Fruit fly (Drosophila melanogaster) whole organism, embryonic: ENCODE data around the gene rec.

Experiments
- Abd-B ChIP-seq: fragments of 200-800 bp; sonication (Bioruptor generic); optimal IDR thresholded peaks from 2 replicates; lab custom pipeline; 2018; ENCODE audit warnings: missing biosample characterization, mild to moderate bottlenecking, missing genetic modification characterization, moderate library complexity
- Atf6 ChIP-seq: fragments of 200-800 bp; sonication (Bioruptor generic); IDR thresholded peaks from 2 replicates; pipeline ENCODE4 v1.3.6; 2022; ENCODE audit warnings: missing biosample characterization, missing genetic modification characterization
- BEAF-32 ChIP-seq: fragments of 200-800 bp; sonication (Bioruptor generic); optimal IDR thresholded peaks from 3 replicates; lab custom pipeline; 2017; ENCODE audit warnings: missing biosample characterization, missing genetic modification characterization, mild to moderate bottlenecking, moderate library complexity, missing genetic modification reagents
- Bgb ChIP-seq: fragments of 200-800 bp; sonication (Bioruptor generic); IDR thresholded peaks from 2 replicates; pipeline ENCODE4 v1.3.6; 2022; ENCODE audit warnings: missing biosample characterization, missing genetic modification characterization; ENCODE audit not compliant: partially characterized antibody
- CG10267 ChIP-seq: fragments of 200-800 bp; sonication (Bioruptor generic); optimal IDR thresholded peaks from 2 replicates; lab custom pipeline; 2018; ENCODE audit warnings: missing biosample characterization, mild to moderate bottlenecking, missing genetic modification characterization, moderate library complexity
- CG10431 ChIP-seq: fragments of 200-800 bp; sonication (Bioruptor generic); optimal IDR thresholded peaks from 3 replicates; lab custom pipeline; 2018; ENCODE audit warnings: missing biosample characterization, mild to moderate bottlenecking, missing genetic modification characterization
- CG12155 ChIP-seq: fragments of 200-800 bp; sonication (Bioruptor generic); optimal IDR thresholded peaks from 3 replicates; lab custom pipeline; 2016; ENCODE audit warnings: missing biosample characterization, missing genetic modification characterization
- CG13287 ChIP-seq: fragments of 200-800 bp; sonication (Bioruptor generic); IDR thresholded peaks from 2 replicates; pipeline ENCODE4 v1.3.6; 2022; ENCODE audit warnings: missing biosample characterization, missing genetic modification characterization; ENCODE audit not compliant: partially characterized antibody
- CG13624 ChIP-seq: fragments of 200-800 bp; sonication (Bioruptor generic); optimal IDR thresholded peaks from 2 replicates; lab custom pipeline; 2016; ENCODE audit warnings: missing biosample characterization, missing genetic modification characterization
- CG13775 ChIP-seq: fragments of 200-800 bp; sonication (Bioruptor generic); optimal IDR thresholded peaks from 3 replicates; lab custom pipeline; 2017; ENCODE audit warnings: missing biosample characterization, mild to moderate bottlenecking, missing genetic modification characterization
- CG15514 ChIP-seq: fragments of 200-800 bp; sonication (Bioruptor generic); optimal IDR thresholded peaks from 3 replicates; lab custom pipeline; 2017; ENCODE audit warnings: missing biosample characterization, missing genetic modification characterization, mild to moderate bottlenecking, moderate library complexity, missing genetic modification reagents
- CG18476 ChIP-seq: fragments of 200-800 bp; sonication (Bioruptor generic); optimal IDR thresholded peaks from 2 replicates; lab custom pipeline; 2016; ENCODE audit warnings: missing biosample characterization, mild to moderate bottlenecking, missing genetic modification characterization
- CG2116 ChIP-seq: fragments of 200-800 bp; sonication (Bioruptor generic); optimal IDR thresholded peaks from 3 replicates; lab custom pipeline; 2018; ENCODE audit warnings: missing biosample characterization, mild to moderate bottlenecking, missing genetic modification characterization
- CG2889 ChIP-seq: fragments of 200-800 bp; sonication (Bioruptor generic); IDR thresholded peaks from 3 replicates; pipeline ENCODE4 v1.3.6; 2022; ENCODE audit warnings: missing biosample characterization, missing genetic modification characterization
- CG3847 ChIP-seq: fragments of 200-800 bp; sonication (Bioruptor generic); IDR thresholded peaks from 2 replicates; pipeline ENCODE4 v1.3.6; 2022; ENCODE audit warnings: missing biosample characterization, missing genetic modification characterization
- CG4404 ChIP-seq: fragments of 200-800 bp; sonication (Bioruptor generic); IDR thresholded peaks from 2 replicates; pipeline ENCODE4 v1.3.6; 2022; ENCODE audit warnings: missing biosample characterization, missing genetic modification characterization
- CG5180 ChIP-seq: fragments of 200-800 bp; sonication (Bioruptor generic); optimal IDR thresholded peaks from 3 replicates; lab custom pipeline; 2017; ENCODE audit warnings: missing biosample characterization, missing genetic modification characterization, mild to moderate bottlenecking, moderate library complexity, missing genetic modification reagents
- CG6765 ChIP-seq: fragments of 200-800 bp; sonication (Bioruptor generic); optimal IDR thresholded peaks from 3 replicates; lab custom pipeline; 2017; ENCODE audit warnings: missing biosample characterization, mild to moderate bottlenecking, missing genetic modification characterization
- CG7271 ChIP-seq: fragments of 200-800 bp; sonication (Bioruptor generic); optimal IDR thresholded peaks from 2 replicates; lab custom pipeline; 2018; ENCODE audit warnings: missing biosample characterization, mild to moderate bottlenecking, missing genetic modification characterization, moderate library complexity
- CG8281 ChIP-seq: fragments of 200-800 bp; sonication (Bioruptor generic); optimal IDR thresholded peaks from 2 replicates; lab custom pipeline; 2018; ENCODE audit warnings: missing biosample characterization, mild to moderate bottlenecking, missing genetic modification characterization, moderate library complexity
- CG8359 ChIP-seq: fragments of 200-800 bp; sonication (Bioruptor generic); optimal IDR thresholded peaks from 2 replicates; lab custom pipeline; 2017; ENCODE audit warnings: missing biosample characterization, mild to moderate bottlenecking, missing genetic modification characterization, borderline replicate concordance
- Dfd ChIP-seq, 2 experiments: fragments of >200 bp; optimal IDR thresholded peaks; 2 replicates each; lab custom pipeline; 2017; ENCODE audit warnings: missing biosample characterization in 2 of 2, missing genetic modification characterization in 2 of 2
- Doc3 ChIP-seq: fragments of 200-800 bp; sonication (Bioruptor generic); IDR thresholded peaks from 3 replicates; pipeline ENCODE4 v1.3.6; 2022; ENCODE audit warnings: missing biosample characterization, missing genetic modification characterization; ENCODE audit not compliant: partially characterized antibody
- Dp ChIP-seq: fragments of 200-800 bp; sonication (Bioruptor generic); optimal IDR thresholded peaks from 2 replicates; lab custom pipeline; 2018; ENCODE audit warnings: missing biosample characterization, mild to moderate bottlenecking, missing genetic modification characterization, moderate library complexity
- E2f2 ChIP-seq: fragments of 200-800 bp; sonication (Bioruptor generic); IDR thresholded peaks from 2 replicates; pipeline ENCODE4 v1.3.6; 2022; ENCODE audit warnings: missing biosample characterization, missing genetic modification characterization
- Ets65A ChIP-seq: fragments of 200-800 bp; sonication (Bioruptor generic); peaks from one replicate; lab custom pipeline; 2016; ENCODE audit warnings: missing biosample characterization, missing genetic modification characterization
- Fer1 ChIP-seq: fragments of 200-800 bp; sonication (Bioruptor generic); optimal IDR thresholded peaks from 2 replicates; lab custom pipeline; 2017; ENCODE audit warnings: missing biosample characterization, mild to moderate bottlenecking, missing genetic modification characterization
- Hr39 ChIP-seq: fragments of >200 bp; optimal IDR thresholded peaks from 2 replicates; lab custom pipeline; 2017
- Hsf ChIP-seq: fragments of 200-800 bp; sonication (Bioruptor generic); optimal IDR thresholded peaks from 3 replicates; lab custom pipeline; 2016; ENCODE audit warnings: missing biosample characterization, missing genetic modification characterization
- MBD-R2 ChIP-seq: fragments of 200-800 bp; sonication (Bioruptor generic); IDR thresholded peaks from 2 replicates; pipeline ENCODE4 v1.3.6; 2022; ENCODE audit warnings: missing biosample characterization, missing genetic modification characterization
- Med ChIP-seq: fragments of 200-800 bp; sonication (Bioruptor generic); peaks from one replicate; lab custom pipeline; 2016; ENCODE audit warnings: missing biosample characterization, missing genetic modification characterization, mild to moderate bottlenecking, inconsistent platforms, moderate library complexity
- NfI ChIP-seq: fragments of 200-800 bp; sonication (Bioruptor generic); optimal IDR thresholded peaks from 3 replicates; lab custom pipeline; 2018; ENCODE audit warnings: missing biosample characterization, mild to moderate bottlenecking, missing genetic modification characterization, moderate library complexity
- Rx ChIP-seq: fragments of 200-800 bp; sonication (Bioruptor generic); IDR thresholded peaks from 2 replicates; pipeline ENCODE4 v1.3.6; 2022; ENCODE audit warnings: missing biosample characterization, missing genetic modification characterization
- Scr ChIP-seq: fragments of 200-800 bp; sonication (Bioruptor generic); IDR thresholded peaks from 2 replicates; pipeline ENCODE4 v1.3.6; 2022; ENCODE audit warnings: missing biosample characterization, missing genetic modification characterization; ENCODE audit not compliant: partially characterized antibody
- Sox102F ChIP-seq: fragments of 200-800 bp; sonication (Bioruptor generic); optimal IDR thresholded peaks from 2 replicates; lab custom pipeline; 2018; ENCODE audit warnings: missing biosample characterization, mild to moderate bottlenecking, missing genetic modification characterization, moderate library complexity
- Sry-δ ChIP-seq: fragments of 200-800 bp; sonication (Bioruptor generic); optimal IDR thresholded peaks from 2 replicates; lab custom pipeline; 2016; ENCODE audit warnings: missing biosample characterization, missing genetic modification characterization
- Xbp1 ChIP-seq: fragments of 200-800 bp; sonication (Bioruptor generic); optimal IDR thresholded peaks from 3 replicates; lab custom pipeline; 2016; ENCODE audit warnings: missing biosample characterization, mild to moderate bottlenecking, missing genetic modification characterization
- amos ChIP-seq: fragments of 200-800 bp; sonication (Bioruptor generic); IDR thresholded peaks from 2 replicates; pipeline ENCODE4 v1.3.6; 2022; ENCODE audit warnings: missing biosample characterization, missing genetic modification characterization; ENCODE audit not compliant: partially characterized antibody
- aop ChIP-seq: fragments of 200-800 bp; sonication (Bioruptor generic); IDR thresholded peaks from 2 replicates; pipeline ENCODE4 v1.3.6; 2022; ENCODE audit warnings: missing biosample characterization, missing genetic modification characterization
- bbx ChIP-seq: fragments of 200-800 bp; sonication (Bioruptor generic); IDR thresholded peaks from 2 replicates; pipeline ENCODE4 v1.3.6; 2022; ENCODE audit warnings: missing biosample characterization, missing genetic modification characterization; ENCODE audit not compliant: partially characterized antibody
- dati ChIP-seq: fragments of 200-800 bp; sonication (Bioruptor generic); IDR thresholded peaks from 2 replicates; pipeline ENCODE4 v1.3.6; 2022; ENCODE audit warnings: missing biosample characterization, missing genetic modification characterization
- dm ChIP-seq: fragments of 200-800 bp; sonication (Bioruptor generic); optimal IDR thresholded peaks from 3 replicates; lab custom pipeline; 2016; ENCODE audit warnings: missing biosample characterization, missing genetic modification characterization
- gro ChIP-seq: fragments of 200-800 bp; sonication (Bioruptor generic); optimal IDR thresholded peaks from 2 replicates; lab custom pipeline; 2016; ENCODE audit warnings: missing biosample characterization, missing genetic modification characterization
- hth ChIP-seq: fragments of >200 bp; optimal IDR thresholded peaks from 2 replicates; lab custom pipeline; 2017; ENCODE audit warnings: inconsistent platforms
- jumu ChIP-seq: fragments of 200-800 bp; sonication (Bioruptor generic); optimal IDR thresholded peaks from 3 replicates; lab custom pipeline; 2016; ENCODE audit warnings: missing biosample characterization, missing genetic modification characterization
- lilli ChIP-seq: fragments of 200-800 bp; sonication (Bioruptor generic); optimal IDR thresholded peaks from 3 replicates; lab custom pipeline; 2016; ENCODE audit warnings: missing biosample characterization, missing genetic modification characterization
- oc ChIP-seq: fragments of 200-800 bp; sonication (Bioruptor generic); optimal IDR thresholded peaks from 2 replicates; lab custom pipeline; 2018; ENCODE audit warnings: missing biosample characterization, mild to moderate bottlenecking, missing genetic modification characterization, moderate library complexity
- sens ChIP-seq: fragments of 200-800 bp; sonication (Bioruptor generic); peaks from one replicate; lab custom pipeline; 2016; ENCODE audit warnings: missing biosample characterization, missing genetic modification characterization
- slbo ChIP-seq: fragments of 200-800 bp; sonication (Bioruptor generic); IDR thresholded peaks from 2 replicates; pipeline ENCODE4 v1.3.6; 2022; ENCODE audit warnings: missing biosample characterization, missing genetic modification characterization
- stwl ChIP-seq: fragments of 200-800 bp; sonication (Bioruptor generic); optimal IDR thresholded peaks from 3 replicates; lab custom pipeline; 2018; ENCODE audit warnings: missing biosample characterization, mild to moderate bottlenecking, missing genetic modification characterization, moderate library complexity

The rec gene

dm6 chr3R:15846234-15846633, 13.8 kb upstream of the rec start, which contains the start of gene CG4546:
Gene CG4546 (plus strand): TSS chr3R:15846534.
- TF ChIP-seq CG18476 (GFP tag; lab: Kevin White, UChicago), result no peak
- TF ChIP-seq dm (GFP tag; lab: Kevin White, UChicago), result no peak
- TF ChIP-seq jumu (GFP tag; lab: Kevin White, UChicago), result no peak
- TF ChIP-seq Ets65A (GFP tag; lab: Kevin White, UChicago), result no peak
- no peak for TF ChIP-seq Atf6 (GFP tag; lab: Robert Waterston, UW)
- no peak for TF ChIP-seq CG3847 (GFP tag; lab: Robert Waterston, UW)
- TF ChIP-seq Hr39 (lab: Kevin White, UChicago), result no peak
- no peak for TF ChIP-seq dati
- no peak for TF ChIP-seq hth (lab: Kevin White, UChicago)
- TF ChIP-seq oc, result no peak
- no peak for TF ChIP-seq CG10431 (GFP tag; lab: Kevin White, UChicago)
- no peak for TF ChIP-seq Fer1 (GFP tag; lab: Kevin White, UChicago)
- no peak for TF ChIP-seq Sry-δ (GFP tag; lab: Kevin White, UChicago)
- TF ChIP-seq gro (GFP tag; lab: Kevin White, UChicago), result no peak
- no peak for TF ChIP-seq CG7271 (tag; lab: Kevin White, UChicago)
- no peak for TF ChIP-seq Sox102F (GFP tag; lab: Kevin White, UChicago)
- no peak for TF ChIP-seq CG4404 (GFP tag; lab: Robert Waterston, UW)
- TF ChIP-seq aop (GFP tag; lab: Robert Waterston, UW), result no peak
- TF ChIP-seq bbx (GFP tag; lab: Robert Waterston, UW), result no peak

dm6 chr3R:15839294-15839693, 6.9 kb upstream of the rec start, which contains the start of gene Pbp45:
Gene Pbp45 (minus strand): TSS chr3R:15839515.
- TF ChIP-seq Bgb (GFP tag; lab: Robert Waterston, UW) (peak; percentile 51), CG12155 (GFP tag; lab: Kevin White, UChicago) (peak; percentile 13), Abd-B (GFP tag; lab: Kevin White, UChicago) (peak; percentile 11), Rx (GFP tag; lab: Robert Waterston, UW) (no peak), Doc3 (GFP tag; lab: Robert Waterston, UW) (0 out of 3 replicates have a peak, but pooled peaks have one; percentile 23), CG8359 (GFP tag; lab: Kevin White, UChicago) (no peak), lilli (GFP tag; lab: Kevin White, UChicago) (peak; percentile 23), CG13287 (GFP tag; lab: Robert Waterston, UW) (peak; percentile 60; the same call in 1 of the 2 replicates), Dp (GFP tag; lab: Kevin White, UChicago) (peak; percentile 89), Scr (GFP tag; lab: Robert Waterston, UW) (peak; percentile 40; the same call in 1 of the 2 replicates), CG15514 (GFP tag; lab: Kevin White, UChicago) (peak; percentile 8), sens (GFP tag; lab: Kevin White, UChicago) (peak; percentile 44), CG2889 (GFP tag; lab: Robert Waterston, UW) (no peak), Hsf (GFP tag; lab: Kevin White, UChicago) (peak; percentile 8), Xbp1 (GFP tag; lab: Kevin White, UChicago) (peak; percentile 21), Dfd (GFP tag; optimal IDR thresholded peaks at IDR 0.05; lab: Kevin White, UChicago) (no peak), NfI (GFP tag; lab: Kevin White, UChicago) (peak; percentile 8), Med (GFP tag; lab: Kevin White, UChicago) (peak; percentile 41), slbo (GFP tag; lab: Robert Waterston, UW) (peak; percentile 13; the same call in 1 of the 2 replicates), BEAF-32 (GFP tag; lab: Kevin White, UChicago) (peak; percentile 34), CG6765 (GFP tag; lab: Kevin White, UChicago) (no peak), E2f2 (GFP tag; lab: Robert Waterston, UW) (peak; percentile 92), bbx (GFP tag; lab: Robert Waterston, UW) (0 out of 2 replicates have a peak, but pooled peaks have one; percentile 41), CG8281 (no peak), stwl (tag; lab: Kevin White, UChicago) (peak; percentile 98), CG2116 (GFP tag; lab: Kevin White, UChicago) (peak; percentile 50), CG10267 (tag; lab: Kevin White, UChicago) (peak; percentile 88), CG13624 (GFP tag; lab: Kevin White, UChicago) (peak; percentile 22), CG13775 (GFP tag; lab: Kevin White, UChicago) (no peak), CG5180 (GFP tag; lab: Kevin White, UChicago) (no peak), MBD-R2 (GFP tag; lab: Robert Waterston, UW) (peak; percentile 69), amos (GFP tag; lab: Robert Waterston, UW) (peak; percentile 29; the same call in 1 of the 2 replicates)
